Worm (Caenorhabditis elegans) whole organism, early embryonic: ENCODE results near the gene C06E7.2.

Source experiments
- B0310.2 ChIP-seq: sonication (generic microtip); optimal IDR thresholded peaks from 2 replicates; lab custom pipeline; 2016; ENCODE audit warnings: mild to moderate bottlenecking, missing genetic modification characterization, missing compliant biosample characterization
- F13C5.2 ChIP-seq: sonication (generic microtip); optimal IDR thresholded peaks from 2 replicates; lab custom pipeline; 2017; ENCODE audit warnings: mild to moderate bottlenecking, missing genetic modification characterization, inconsistent platforms, missing compliant biosample characterization
- ama-1 ChIP-seq: fragments of 150-350 bp; optimal IDR thresholded peaks from 2 replicates; lab custom pipeline; 2014
- ceh-13 ChIP-seq: fragments of 200-800 bp; sonication (Bioruptor generic); optimal IDR thresholded peaks from 2 replicates; lab custom pipeline; 2018; ENCODE audit warnings: mild to moderate bottlenecking, missing genetic modification characterization, missing compliant biosample characterization
- ets-7 ChIP-seq: sonication (generic microtip); optimal IDR thresholded peaks from 2 replicates; lab custom pipeline; 2016; ENCODE audit warnings: missing genotype, missing genetic modification characterization, missing compliant biosample characterization
- flt-1 ChIP-seq: fragments of 200-800 bp; sonication (Bioruptor generic); IDR thresholded peaks from 2 replicates; pipeline ENCODE4 v1.3.6; 2022; ENCODE audit warnings: missing genetic modification characterization, missing compliant biosample characterization
- hmbx-1 ChIP-seq: sonication (generic microtip); optimal IDR thresholded peaks from 2 replicates; lab custom pipeline; 2016; ENCODE audit warnings: mild to moderate bottlenecking, missing genetic modification characterization, missing compliant biosample characterization
- hnd-1 ChIP-seq: sonication (generic microtip); optimal IDR thresholded peaks from 2 replicates; lab custom pipeline; 2016; ENCODE audit warnings: missing genetic modification characterization, missing compliant biosample characterization
- pes-1 ChIP-seq: fragments of 200-800 bp; sonication (Bioruptor generic); IDR thresholded peaks from 2 replicates; pipeline ENCODE4 v1.3.6; 2022; ENCODE audit warnings: missing genetic modification reagents, missing genetic modification characterization, missing compliant biosample characterization
- sea-1 ChIP-seq: fragments of 200-800 bp; sonication (Bioruptor generic); conservative IDR thresholded peaks from 2 replicates; pipeline ENCODE4 v1.3.6; 2022; ENCODE audit warnings: missing genetic modification characterization, missing compliant biosample characterization
- tbx-11 ChIP-seq: fragments of 200-800 bp; sonication (Bioruptor generic); IDR thresholded peaks from 2 replicates; pipeline ENCODE4 v1.3.6; 2022; ENCODE audit warnings: missing genetic modification characterization, missing compliant biosample characterization
- tbx-37 ChIP-seq: fragments of 200-800 bp; sonication (Bioruptor generic); conservative IDR thresholded peaks from 2 replicates; pipeline ENCODE4 v1.3.6; 2022; ENCODE audit warnings: missing genetic modification reagents, missing genetic modification characterization, missing compliant biosample characterization
- tra-4 ChIP-seq: sonication (generic microtip); optimal IDR thresholded peaks from 2 replicates; lab custom pipeline; 2017; ENCODE audit warnings: missing genetic modification characterization, missing compliant biosample characterization

- TF ChIP-seq ama-1 (lab: Kevin White, UChicago) (no peak), ceh-13 (no peak), hmbx-1 (tag; lab: Kevin White, UChicago) (no peak), hnd-1 (tag; lab: Kevin White, UChicago) (no peak), ets-7 (tag; lab: Kevin White, UChicago) (no peak), flt-1 (GFP tag; lab: Robert Waterston, UW) (no peak), B0310.2 (tag; lab: Kevin White, UChicago) (no peak), F13C5.2 (tag; lab: Kevin White, UChicago) (no peak), tbx-11 (GFP tag; lab: Robert Waterston, UW) (no peak), tbx-37 (GFP tag; lab: Robert Waterston, UW) (no peak), pes-1 (GFP tag; lab: Robert Waterston, UW) (no peak), sea-1 (GFP tag; lab: Robert Waterston, UW) (no peak), tra-4 (tag; lab: Kevin White, UChicago) (no peak)
Measured at ce11 chrIV:5816466-5816865, 22.8 kb upstream of the C06E7.2 start.
